Fruit fly (Drosophila melanogaster) whole organism, prepupa: ENCODE results near the gene Pgm1.

Source experiments
- CG1621 ChIP-seq: fragments of 200-800 bp; sonication (Bioruptor generic); optimal IDR thresholded peaks from 3 replicates; lab custom pipeline; 2018; ENCODE audit warnings: missing biosample characterization, mild to moderate bottlenecking, missing genetic modification characterization
- CG6808 ChIP-seq: fragments of 200-800 bp; sonication (Bioruptor generic); optimal IDR thresholded peaks from 3 replicates; lab custom pipeline; 2017; ENCODE audit warnings: missing biosample characterization, missing genetic modification characterization, mild to moderate bottlenecking, moderate library complexity, missing genetic modification reagents
- CG6854 ChIP-seq: fragments of 200-800 bp; sonication (Bioruptor generic); optimal IDR thresholded peaks from 2 replicates; lab custom pipeline; 2017; ENCODE audit warnings: missing biosample characterization, mild to moderate bottlenecking, missing genetic modification characterization
- Gug ChIP-seq: fragments of 200-800 bp; sonication (Bioruptor generic); IDR thresholded peaks from 2 replicates; pipeline ENCODE4 v1.3.6; 2022; ENCODE audit warnings: missing biosample characterization, missing genetic modification characterization
- OdsH ChIP-seq: fragments of 200-800 bp; sonication (Bioruptor generic); optimal IDR thresholded peaks from 3 replicates; lab custom pipeline; 2016; ENCODE audit warnings: missing biosample characterization, missing genetic modification characterization
- eg ChIP-seq: fragments of 200-800 bp; sonication (Bioruptor generic); IDR thresholded peaks from 3 replicates; pipeline ENCODE4 v1.3.6; 2022; ENCODE audit warnings: missing biosample characterization, missing genetic modification characterization
- spab ChIP-seq: fragments of 200-800 bp; sonication (Bioruptor generic); optimal IDR thresholded peaks from 2 replicates; lab custom pipeline; 2017; ENCODE audit warnings: missing biosample characterization, mild to moderate bottlenecking, missing genetic modification characterization, missing genetic modification reagents

DNA sequence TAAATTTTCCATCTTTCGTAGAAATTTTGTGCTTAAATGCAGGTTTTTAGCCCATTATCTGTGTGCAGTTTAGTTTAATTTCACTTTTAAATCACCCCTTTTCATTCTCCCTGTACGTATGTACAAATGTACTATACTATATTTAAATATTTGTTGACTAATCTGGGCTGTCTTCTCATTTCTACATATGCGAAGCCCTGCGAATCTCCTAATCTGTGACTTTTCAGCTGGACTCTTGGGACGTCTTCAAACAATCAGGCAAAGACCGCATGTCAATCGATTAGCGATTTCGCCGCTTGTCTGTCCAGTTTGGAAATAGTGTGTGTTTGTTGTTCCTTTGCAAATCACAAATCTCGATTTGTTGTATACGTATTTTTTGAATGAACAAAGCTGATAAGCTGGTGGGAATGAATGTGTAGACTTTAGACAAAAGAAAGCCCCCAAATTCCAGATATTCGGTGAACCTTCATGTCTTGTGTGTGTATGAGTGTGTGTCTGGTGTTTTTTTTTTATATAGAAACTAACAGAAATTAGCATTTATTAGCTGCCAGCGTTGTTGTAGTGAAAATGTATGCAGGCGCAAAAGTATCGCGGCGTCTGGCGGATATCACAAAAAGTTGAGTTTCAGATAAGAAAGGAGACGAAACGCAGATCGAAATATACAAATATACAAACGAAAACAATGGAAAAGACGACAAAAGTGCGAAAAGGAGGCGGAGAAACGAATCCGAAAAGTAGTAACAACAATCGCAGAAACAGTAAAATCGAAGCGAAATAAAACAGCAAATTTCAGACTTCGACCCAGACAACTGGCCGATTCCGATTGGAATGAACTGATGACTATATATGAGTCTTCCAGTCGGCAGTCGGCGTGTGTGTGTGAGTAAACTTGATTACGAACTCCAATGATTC is 31.1 kb upstream of the Pgm1 start:
- TF ChIP-seq CG1621 (tag; lab: Kevin White, UChicago): no peak
- TF ChIP-seq Gug (GFP tag; lab: Robert Waterston, UW): no peak
- peak; percentile 11 for TF ChIP-seq CG6808 (GFP tag; lab: Kevin White, UChicago)
- no peak for TF ChIP-seq eg (GFP tag; lab: Robert Waterston, UW)
- TF ChIP-seq CG6854 (GFP tag; lab: Kevin White, UChicago): no peak
- TF ChIP-seq spab (GFP tag; lab: Kevin White, UChicago): no peak
- no peak for TF ChIP-seq OdsH (GFP tag; lab: Kevin White, UChicago)
